Worm (Caenorhabditis elegans): Measurements from ENCODE around the gene tim-1.

ce11 chrIII:12284157-12284556 lies 34.2 kb upstream of the tim-1 start:
- no peak for TF ChIP-seq nhr-28 (tag; optimal IDR thresholded peaks at IDR 0.05)
- no peak for TF ChIP-seq ztf-11 (tag; optimal IDR thresholded peaks at IDR 0.05)
- TF ChIP-seq lir-3 (tag; optimal IDR thresholded peaks at IDR 0.05) = no peak
- no peak for TF ChIP-seq egl-27 (tag; optimal IDR thresholded peaks at IDR 0.05)
- TF ChIP-seq nhr-76 (tag; optimal IDR thresholded peaks at IDR 0.05) = no peak
- no peak for TF ChIP-seq mdt-29 (GFP tag; IDR thresholded peaks at IDR 0.05)
- no peak for TF ChIP-seq lin-13 (GFP tag; optimal IDR thresholded peaks at IDR 0.05)
- no peak for TF ChIP-seq mep-1 (tag; optimal IDR thresholded peaks at IDR 0.05)
- peak in 1 of 2 experiments; percentile 84 for TF ChIP-seq unc-62 (GFP tag; optimal IDR thresholded peaks at IDR 0.05 in 1 of 2)
- no peak for TF ChIP-seq unc-62 (tag; optimal IDR thresholded peaks at IDR 0.05)
- no peak for TF ChIP-seq lim-7 (GFP tag; IDR thresholded peaks at IDR 0.05)
- no peak for TF ChIP-seq skn-1 (tag; optimal IDR thresholded peaks at IDR 0.05)

Data from whole organism, L4 larva.